Fruit fly (Drosophila melanogaster) whole organism, embryonic: ENCODE measurements around the gene Trl.

Experiments used
- Bgb ChIP-seq: fragments of 200-800 bp; sonication (Bioruptor generic); IDR thresholded peaks from 2 replicates; pipeline ENCODE4 v1.3.6; 2022; ENCODE audit warnings: missing biosample characterization, missing genetic modification characterization; ENCODE audit not compliant: partially characterized antibody
- Bteb2 ChIP-seq: fragments of 200-800 bp; sonication (Bioruptor generic); optimal IDR thresholded peaks from 2 replicates; lab custom pipeline; 2016; ENCODE audit warnings: missing biosample characterization, missing genetic modification characterization
- C15 ChIP-seq: fragments of 200-800 bp; sonication (Bioruptor generic); IDR thresholded peaks from 3 replicates; pipeline ENCODE4 v1.3.6; 2022; ENCODE audit warnings: missing biosample characterization, missing genetic modification characterization
- CG11085 ChIP-seq: fragments of 200-800 bp; sonication (Bioruptor generic); IDR thresholded peaks from 2 replicates; pipeline ENCODE4 v1.3.6; 2022; ENCODE audit warnings: missing biosample characterization, missing genetic modification characterization
- CG11695 ChIP-seq: fragments of 200-800 bp; sonication (Bioruptor generic); IDR thresholded peaks from 3 replicates; pipeline ENCODE4 v1.3.6; 2022; ENCODE audit warnings: missing biosample characterization, missing genetic modification characterization
- CG11723 ChIP-seq: fragments of 200-800 bp; sonication (Bioruptor generic); optimal IDR thresholded peaks from 2 replicates; lab custom pipeline; 2017; ENCODE audit warnings: missing biosample characterization, mild to moderate bottlenecking, missing genetic modification characterization
- CG12236 ChIP-seq: fragments of 200-800 bp; sonication (Bioruptor generic); optimal IDR thresholded peaks from 2 replicates; lab custom pipeline; 2016; ENCODE audit warnings: missing biosample characterization, missing genetic modification characterization
- CG14441 ChIP-seq: fragments of 200-800 bp; sonication (Bioruptor generic); IDR thresholded peaks from 2 replicates; pipeline ENCODE4 v1.3.6; 2022; ENCODE audit warnings: missing biosample characterization, missing genetic modification characterization
- CG15011 ChIP-seq: fragments of 200-800 bp; sonication (Bioruptor generic); optimal IDR thresholded peaks from 3 replicates; lab custom pipeline; 2018; ENCODE audit warnings: missing biosample characterization, mild to moderate bottlenecking, missing genetic modification characterization
- CG15696 ChIP-seq: fragments of 200-800 bp; sonication (Bioruptor generic); optimal IDR thresholded peaks from 2 replicates; lab custom pipeline; 2019; ENCODE audit warnings: missing biosample characterization, mild to moderate bottlenecking, missing genetic modification characterization, moderate library complexity
- CG1602 ChIP-seq: fragments of 200-800 bp; sonication (Bioruptor generic); optimal IDR thresholded peaks from 3 replicates; lab custom pipeline; 2016; ENCODE audit warnings: missing biosample characterization, missing genetic modification characterization
- CG18599 ChIP-seq: fragments of 200-800 bp; sonication (Bioruptor generic); optimal IDR thresholded peaks from 3 replicates; lab custom pipeline; 2017; ENCODE audit warnings: missing biosample characterization, missing genetic modification characterization, mild to moderate bottlenecking, moderate library complexity, missing genetic modification reagents
- CG31365 ChIP-seq: fragments of 200-800 bp; sonication (Bioruptor generic); optimal IDR thresholded peaks from 2 replicates; lab custom pipeline; 2018; ENCODE audit warnings: missing biosample characterization, mild to moderate bottlenecking, missing genetic modification characterization
- CG32532 ChIP-seq: fragments of 200-800 bp; sonication (Bioruptor generic); IDR thresholded peaks from 2 replicates; pipeline ENCODE4 v1.3.6; 2022; ENCODE audit warnings: missing biosample characterization, missing genetic modification characterization
- CG32772 ChIP-seq: fragments of 200-800 bp; sonication (Bioruptor generic); IDR thresholded peaks from 2 replicates; pipeline ENCODE4 v1.3.6; 2022; ENCODE audit warnings: missing biosample characterization, missing genetic modification characterization
- CG34376 ChIP-seq: fragments of 200-800 bp; sonication (Bioruptor generic); optimal IDR thresholded peaks from 2 replicates; lab custom pipeline; 2018; ENCODE audit warnings: missing biosample characterization, mild to moderate bottlenecking, missing genetic modification characterization
- CG4707 ChIP-seq: fragments of 200-800 bp; sonication (Bioruptor generic); optimal IDR thresholded peaks from 2 replicates; lab custom pipeline; 2018; ENCODE audit warnings: missing biosample characterization, mild to moderate bottlenecking, missing genetic modification characterization, moderate library complexity
- CG5953 ChIP-seq: fragments of 200-800 bp; sonication (Bioruptor generic); IDR thresholded peaks from 2 replicates; pipeline ENCODE4 v1.3.6; 2022; ENCODE audit warnings: missing biosample characterization, missing genetic modification characterization
- CG8089 ChIP-seq: fragments of 200-800 bp; sonication (Bioruptor generic); optimal IDR thresholded peaks from 3 replicates; lab custom pipeline; 2016; ENCODE audit warnings: missing biosample characterization, missing genetic modification characterization
- CG8281 ChIP-seq: fragments of 200-800 bp; sonication (Bioruptor generic); optimal IDR thresholded peaks from 2 replicates; lab custom pipeline; 2018; ENCODE audit warnings: missing biosample characterization, mild to moderate bottlenecking, missing genetic modification characterization, moderate library complexity
- Doc2 ChIP-seq: fragments of 200-800 bp; sonication (Bioruptor generic); IDR thresholded peaks from 2 replicates; pipeline ENCODE4 v1.3.6; 2022; ENCODE audit warnings: missing biosample characterization, missing genetic modification characterization
- Fer1 ChIP-seq: fragments of 200-800 bp; sonication (Bioruptor generic); optimal IDR thresholded peaks from 2 replicates; lab custom pipeline; 2017; ENCODE audit warnings: missing biosample characterization, mild to moderate bottlenecking, missing genetic modification characterization
- HLH4C ChIP-seq: fragments of 200-800 bp; sonication (Bioruptor generic); IDR thresholded peaks from 3 replicates; pipeline ENCODE4 v1.3.6; 2022; ENCODE audit warnings: missing biosample characterization, missing genetic modification characterization; ENCODE audit not compliant: partially characterized antibody
- Lhr ChIP-seq: fragments of 200-800 bp; sonication (Bioruptor generic); optimal IDR thresholded peaks from 3 replicates; lab custom pipeline; 2017; ENCODE audit warnings: mild to moderate bottlenecking, missing biosample characterization, missing genetic modification reagents, missing genetic modification characterization
- PHDP ChIP-seq: fragments of 200-800 bp; sonication (Bioruptor generic); optimal IDR thresholded peaks from 3 replicates; lab custom pipeline; 2018; ENCODE audit warnings: missing biosample characterization, mild to moderate bottlenecking, missing genetic modification characterization, moderate library complexity
- Scr ChIP-seq: fragments of 200-800 bp; sonication (Bioruptor generic); IDR thresholded peaks from 2 replicates; pipeline ENCODE4 v1.3.6; 2022; ENCODE audit warnings: missing biosample characterization, missing genetic modification characterization; ENCODE audit not compliant: partially characterized antibody
- Spps ChIP-seq: fragments of 200-800 bp; sonication (Bioruptor generic); optimal IDR thresholded peaks from 2 replicates; lab custom pipeline; 2018; ENCODE audit warnings: missing biosample characterization, mild to moderate bottlenecking, missing genetic modification characterization
- Sry-β ChIP-seq: fragments of 200-800 bp; sonication (Bioruptor generic); optimal IDR thresholded peaks from 2 replicates; lab custom pipeline; 2018; ENCODE audit warnings: missing biosample characterization, mild to moderate bottlenecking, missing genetic modification characterization, moderate library complexity
- abd-A ChIP-seq: fragments of 200-800 bp; sonication (Bioruptor generic); optimal IDR thresholded peaks from 3 replicates; lab custom pipeline; 2019; ENCODE audit warnings: missing biosample characterization, mild to moderate bottlenecking, missing genetic modification characterization, moderate library complexity
- ac ChIP-seq: fragments of 200-800 bp; sonication (Bioruptor generic); optimal IDR thresholded peaks from 3 replicates; lab custom pipeline; 2017; ENCODE audit warnings: missing biosample characterization, mild to moderate bottlenecking, missing genetic modification characterization
- amos ChIP-seq: fragments of 200-800 bp; sonication (Bioruptor generic); IDR thresholded peaks from 2 replicates; pipeline ENCODE4 v1.3.6; 2022; ENCODE audit warnings: missing biosample characterization, missing genetic modification characterization; ENCODE audit not compliant: partially characterized antibody
- bigmax ChIP-seq: fragments of 200-800 bp; sonication (Bioruptor generic); optimal IDR thresholded peaks from 2 replicates; lab custom pipeline; 2018; ENCODE audit warnings: missing biosample characterization, mild to moderate bottlenecking, missing genetic modification characterization
- bsh ChIP-seq, 2 experiments: fragments of 200-800 bp; sonication (Bioruptor generic); optimal IDR thresholded peaks; 2 replicates each; lab custom pipeline; 2017 to 2018; ENCODE audit warnings: mild to moderate bottlenecking in 2 of 2, missing biosample characterization in 2 of 2, missing genetic modification characterization in 2 of 2, moderate library complexity in 1 of 2
- dmrt11E ChIP-seq: fragments of 200-800 bp; sonication (Bioruptor generic); optimal IDR thresholded peaks from 3 replicates; lab custom pipeline; 2018; ENCODE audit warnings: missing biosample characterization, mild to moderate bottlenecking, missing genetic modification characterization, moderate library complexity
- eve ChIP-seq, 2 experiments: fragments of >200 bp; optimal IDR thresholded peaks; 2 replicates each; lab custom pipeline; 2017; ENCODE audit warnings: missing biosample characterization in 2 of 2, missing genetic modification characterization in 2 of 2
- fd102C ChIP-seq: fragments of 200-800 bp; sonication (Bioruptor generic); optimal IDR thresholded peaks from 2 replicates; lab custom pipeline; 2018; ENCODE audit warnings: missing biosample characterization, mild to moderate bottlenecking, missing genetic modification characterization, moderate library complexity
- kni ChIP-seq: fragments of 200-800 bp; sonication (Bioruptor generic); optimal IDR thresholded peaks from 3 replicates; lab custom pipeline; 2017; ENCODE audit warnings: mild to moderate bottlenecking, missing biosample characterization, missing genetic modification reagents, missing genetic modification characterization
- mam ChIP-seq: fragments of 200-800 bp; sonication (Bioruptor generic); optimal IDR thresholded peaks from 3 replicates; lab custom pipeline; 2016; ENCODE audit warnings: missing biosample characterization, missing genetic modification characterization
- nmo ChIP-seq: fragments of 200-800 bp; sonication (Bioruptor generic); optimal IDR thresholded peaks from 2 replicates; lab custom pipeline; 2018; ENCODE audit warnings: missing biosample characterization, mild to moderate bottlenecking, missing genetic modification characterization, moderate library complexity
- sens ChIP-seq: fragments of 200-800 bp; sonication (Bioruptor generic); peaks from one replicate; lab custom pipeline; 2016; ENCODE audit warnings: missing biosample characterization, missing genetic modification characterization
- tio ChIP-seq: fragments of 200-800 bp; sonication (Bioruptor generic); optimal IDR thresholded peaks from 2 replicates; lab custom pipeline; 2017; ENCODE audit warnings: missing biosample characterization, missing genetic modification characterization, inconsistent platforms
- tna ChIP-seq: fragments of 200-800 bp; sonication (Bioruptor generic); IDR thresholded peaks from 2 replicates; pipeline ENCODE4 v1.3.6; 2022; ENCODE audit warnings: missing biosample characterization, missing genetic modification characterization; ENCODE audit not compliant: partially characterized antibody
- tx ChIP-seq: fragments of 200-800 bp; sonication (Bioruptor generic); optimal IDR thresholded peaks from 2 replicates; lab custom pipeline; 2016; ENCODE audit warnings: missing biosample characterization, missing genetic modification characterization
- unpg ChIP-seq: fragments of 200-800 bp; sonication (Bioruptor generic); optimal IDR thresholded peaks from 3 replicates; lab custom pipeline; 2018; ENCODE audit warnings: missing biosample characterization, mild to moderate bottlenecking, missing genetic modification characterization, moderate library complexity

Gene Trl

DNA sequence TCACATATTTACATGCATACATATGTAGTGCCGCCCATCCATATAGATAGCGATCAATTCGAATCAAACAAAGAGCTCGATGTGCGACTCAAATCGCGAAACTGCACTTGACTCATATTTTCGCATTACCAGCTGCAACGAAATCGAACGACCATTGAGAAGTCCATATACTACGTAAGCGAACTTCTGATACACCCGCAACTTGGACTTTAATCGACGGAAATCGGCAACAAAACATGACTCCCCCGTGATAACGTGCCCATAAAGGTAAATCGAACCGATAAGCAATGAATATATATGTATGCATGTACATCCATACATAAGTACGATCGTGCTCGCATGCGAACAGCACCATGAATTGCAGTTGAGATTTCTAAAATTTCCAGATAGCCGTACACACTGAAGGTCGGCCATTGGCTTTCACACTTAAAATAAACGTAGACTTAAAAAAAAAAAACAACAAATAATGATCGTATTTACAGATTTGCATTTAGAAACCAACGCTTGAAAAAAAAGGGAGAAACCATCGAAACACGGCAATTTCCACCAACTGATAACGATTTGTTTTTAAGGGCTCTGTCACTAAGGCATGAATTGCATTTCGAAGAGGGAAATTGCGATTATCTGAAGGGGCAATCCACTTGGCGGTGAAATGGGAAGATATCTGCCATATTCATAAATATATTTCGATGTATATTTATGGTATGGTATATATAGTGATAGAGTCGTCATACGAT is 21.9 kb upstream of the Trl start (continued):
- TF ChIP-seq CG11723 (GFP tag; lab: Kevin White, UChicago) (no peak), tna (no peak), kni (GFP tag; lab: Kevin White, UChicago) (peak; percentile 46), Spps (tag; lab: Kevin White, UChicago) (no peak), CG15011 (GFP tag; lab: Kevin White, UChicago) (no peak), unpg (GFP tag; lab: Kevin White, UChicago) (no peak), CG4707 (GFP tag; lab: Kevin White, UChicago) (no peak), Bgb (no peak), CG14441 (GFP tag; lab: Robert Waterston, UW) (no peak), CG15696 (no peak), nmo (GFP tag; lab: Kevin White, UChicago) (no peak), CG8281 (tag; lab: Kevin White, UChicago) (no peak), Lhr (GFP tag; lab: Kevin White, UChicago) (no peak), bigmax (GFP tag; lab: Kevin White, UChicago) (no peak), ac (GFP tag; lab: Kevin White, UChicago) (no peak), Scr (GFP tag; lab: Robert Waterston, UW) (no peak), bsh (GFP tag; optimal IDR thresholded peaks at IDR 0.05; lab: Kevin White, UChicago) (no peak), PHDP (tag; lab: Kevin White, UChicago) (no peak), CG1602 (GFP tag; lab: Kevin White, UChicago) (no peak), Sry-β (GFP tag; lab: Kevin White, UChicago) (no peak), dmrt11E (no peak), CG8089 (no peak), CG12236 (GFP tag; lab: Kevin White, UChicago) (no peak), Fer1 (GFP tag; lab: Kevin White, UChicago) (no peak), fd102C (GFP tag; lab: Kevin White, UChicago) (no peak), CG32772 (no peak), CG18599 (GFP tag; lab: Kevin White, UChicago) (no peak), tx (no peak), CG31365 (tag; lab: Kevin White, UChicago) (no peak), amos (GFP tag; lab: Robert Waterston, UW) (no peak), CG5953 (no peak), sens (GFP tag; lab: Kevin White, UChicago) (peak; percentile 41), Doc2 (GFP tag; lab: Robert Waterston, UW) (no peak), HLH4C (GFP tag; lab: Robert Waterston, UW) (no peak), CG11695 (GFP tag; lab: Robert Waterston, UW) (0 out of 3 replicates have a peak, but pooled peaks have one; percentile 18), mam (GFP tag; lab: Kevin White, UChicago) (no peak), abd-A (tag; lab: Kevin White, UChicago) (no peak), Bteb2 (GFP tag; lab: Kevin White, UChicago) (no peak), CG34376 (GFP tag; lab: Kevin White, UChicago) (no peak), eve (GFP tag; optimal IDR thresholded peaks at IDR 0.05; lab: Kevin White, UChicago) (peak in 1 of 2 experiments; percentile 29), CG11085 (no peak), C15 (no peak), tio (GFP tag; lab: Kevin White, UChicago) (no peak), CG32532 (GFP tag; lab: Robert Waterston, UW) (no peak)
